Worm (Caenorhabditis elegans): ENCODE data around the gene bath-5.
"Not testable (repeated sequence)": the region's sequence is repeated elsewhere in the genome, so short reads cannot be mapped to it uniquely, and the experiment has no call there.

The bath-5 gene

ce11 chrII:2071429-2071828 is 39.7 kb upstream of the bath-5 start, which contains the start of gene F07E5.7:
TSS of gene F07E5.7 (minus strand) at chrII:2071529.
- TF ChIP-seq nfya-1 (tag; optimal IDR thresholded peaks at IDR 0.05; ENCODE audit: insufficient read depth) (no peak), fkh-10 (GFP tag; optimal IDR thresholded peaks at IDR 0.05) (no peak), pqm-1 (tag; optimal IDR thresholded peaks at IDR 0.05) (no peak), eor-1 (tag; optimal IDR thresholded peaks at IDR 0.05) (no peak), skn-1 (tag; optimal IDR thresholded peaks at IDR 0.05) (no peak), tbx-2 (tag; optimal IDR thresholded peaks at IDR 0.05) (no peak), aly-2 (tag; optimal IDR thresholded peaks at IDR 0.05) (no peak), mml-1 (tag; optimal IDR thresholded peaks at IDR 0.05) (no peak), ztf-4 (tag; optimal IDR thresholded peaks at IDR 0.05) (no peak), unc-62 (GFP tag; optimal IDR thresholded peaks at IDR 0.05) (no peak), ceh-82 (tag; optimal IDR thresholded peaks at IDR 0.05) (no peak), pha-4 (tag; optimal IDR thresholded peaks at IDR 0.05) (no peak), elt-2 (tag; optimal IDR thresholded peaks at IDR 0.05) (no peak), ama-1 (optimal IDR thresholded peaks at IDR 0.05) (no peak), sea-2 (GFP tag; optimal IDR thresholded peaks at IDR 0.05) (no peak), jun-1 (tag; optimal IDR thresholded peaks at IDR 0.05) (no peak)

DNA sequence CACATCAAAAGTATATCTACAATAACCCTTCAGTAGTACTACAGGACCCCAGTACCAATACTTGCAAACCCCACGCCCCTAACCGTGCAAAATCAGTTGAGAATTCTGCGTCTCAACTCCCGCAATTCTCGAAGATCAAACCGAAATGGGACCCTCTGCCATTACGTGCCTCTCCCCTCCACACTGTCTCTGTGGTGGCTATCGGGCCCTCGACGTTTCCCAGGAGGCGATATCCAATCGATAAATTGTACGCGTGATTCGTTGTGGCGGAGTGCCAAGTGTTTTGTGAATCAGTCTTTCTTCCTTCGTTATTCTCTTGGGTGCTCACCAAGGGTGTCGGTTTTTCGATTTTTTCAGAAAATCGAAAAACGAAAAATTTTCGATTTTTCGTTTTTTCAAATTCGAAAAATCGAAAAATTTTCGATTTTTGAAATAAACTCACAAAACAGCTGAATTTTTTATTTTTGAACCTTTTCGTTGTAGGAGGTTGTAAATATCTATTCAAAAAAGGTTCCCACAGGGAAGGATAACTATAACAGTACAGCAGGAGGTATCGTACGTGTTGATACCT is 35.8 kb upstream of the bath-5 start, which contains the start of gene F07E5.12:
Gene F07E5.12 (plus strand): TSS at position 521 of the 571 bp plus-strand sequence.
- TF ChIP-seq nhr-11, pqm-1, unc-39 (tag; optimal IDR thresholded peaks at IDR 0.05): not testable (repeated sequence)

DNA sequence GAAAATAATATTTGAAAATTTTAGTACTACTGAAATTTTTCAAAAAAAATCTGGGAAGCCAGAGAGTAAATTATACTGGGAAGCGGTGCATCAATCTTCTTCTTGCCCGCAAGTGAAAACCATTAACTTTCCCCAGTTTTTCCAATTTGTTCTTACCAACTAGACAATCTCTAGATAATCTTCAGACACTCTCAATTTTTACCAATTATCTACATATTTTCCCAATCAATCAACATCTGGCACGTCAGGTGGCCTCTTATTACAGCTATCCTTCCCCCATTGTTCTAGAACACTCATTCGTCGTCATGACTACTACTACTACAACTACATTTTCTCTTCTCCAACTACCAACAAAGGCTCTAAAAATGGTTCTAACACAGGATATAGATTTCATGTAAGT is 32.7 kb upstream of the bath-5 start, which contains the start of gene fbxb-6:
Gene fbxb-6 (plus strand): TSS at position 301 of the 400 bp plus-strand sequence.
- TF ChIP-seq eor-1 (tag; optimal IDR thresholded peaks at IDR 0.05) = no peak
- no peak for TF ChIP-seq elt-1 (tag; optimal IDR thresholded peaks at IDR 0.05)
- TF ChIP-seq nhr-67 (tag; optimal IDR thresholded peaks at IDR 0.05) = no peak
- no peak for TF ChIP-seq nhr-77 (tag; optimal IDR thresholded peaks at IDR 0.05)

- TF ChIP-seq nhr-76 (tag; optimal IDR thresholded peaks at IDR 0.05) (no peak), ZK546.5 (tag; optimal IDR thresholded peaks at IDR 0.05) (no peak), tbx-2 (tag; optimal IDR thresholded peaks at IDR 0.05) (no peak), mml-1 (tag; optimal IDR thresholded peaks at IDR 0.05) (no peak), R02D3.7 (tag; optimal IDR thresholded peaks at IDR 0.05) (no peak), fkh-10 (GFP tag; optimal IDR thresholded peaks at IDR 0.05) (no peak), eor-1 (tag; optimal IDR thresholded peaks at IDR 0.05) (no peak), nhr-77 (tag; optimal IDR thresholded peaks at IDR 0.05) (no peak), nhr-43 (tag; optimal IDR thresholded peaks at IDR 0.05; ENCODE audit: poor library complexity, severe bottlenecking) (no peak), fkh-2 (tag; optimal IDR thresholded peaks at IDR 0.05) (no peak), nhr-25 (tag; optimal IDR thresholded peaks at IDR 0.05) (no peak), egl-27 (tag; optimal IDR thresholded peaks at IDR 0.05) (no peak), nhr-67 (tag; optimal IDR thresholded peaks at IDR 0.05) (no peak)
Observed at ce11 chrII:2063989-2064388, 32.2 kb upstream of the bath-5 start, which contains the start of gene F07E5.13. TSS of gene F07E5.13 (minus strand) at chrII:2064089.

DNA sequence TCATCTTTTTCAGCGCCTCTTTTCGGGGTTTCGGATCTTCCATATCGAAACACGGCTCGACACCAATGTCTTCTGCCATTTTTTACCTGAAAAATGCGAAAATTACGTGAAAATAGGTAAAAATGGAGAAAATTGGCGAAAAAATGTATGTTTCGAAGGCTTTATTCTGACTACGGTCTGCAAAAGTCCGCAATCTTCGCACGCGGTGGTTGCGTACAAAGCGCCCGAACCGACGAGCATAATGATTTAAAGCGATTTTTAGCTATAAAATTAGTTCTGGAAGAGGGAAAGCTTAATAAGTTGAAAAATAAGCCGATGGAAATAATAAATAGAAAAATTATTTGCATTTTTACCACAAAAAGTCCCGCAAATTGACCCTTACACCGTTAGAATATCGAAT is 27.2 kb upstream of the bath-5 start, which contains the start of gene F07E5.5:
Gene F07E5.5 (minus strand): TSS at position 86 of the 400 bp plus-strand sequence.
- TF ChIP-seq daf-12 (tag; optimal IDR thresholded peaks at IDR 0.05) (no peak), elt-2 (tag; optimal IDR thresholded peaks at IDR 0.05) (peak; percentile 20), nhr-25 (tag; optimal IDR thresholded peaks at IDR 0.05) (peak; percentile 9), snpc-4 (tag; optimal IDR thresholded peaks at IDR 0.05) (peak; percentile 46), ceh-82 (tag; optimal IDR thresholded peaks at IDR 0.05) (no peak), lin-15B (tag; optimal IDR thresholded peaks at IDR 0.05) (peak; percentile 40), elt-1 (tag; optimal IDR thresholded peaks at IDR 0.05) (peak; percentile 31), lin-39 (tag; optimal IDR thresholded peaks at IDR 0.05) (peak; percentile 10), hmg-11 (tag; optimal IDR thresholded peaks at IDR 0.05) (no peak), R02D3.7 (tag; optimal IDR thresholded peaks at IDR 0.05) (peak; percentile 44), lsy-12 (tag; optimal IDR thresholded peaks at IDR 0.05) (peak; percentile 16), nfya-1 (tag; optimal IDR thresholded peaks at IDR 0.05; ENCODE audit: insufficient read depth) (peak; percentile 79), nhr-23 (tag; optimal IDR thresholded peaks at IDR 0.05) (peak; percentile 41), fos-1 (tag; optimal IDR thresholded peaks at IDR 0.05) (no peak), mml-1 (tag; optimal IDR thresholded peaks at IDR 0.05) (no peak)
